Fruit fly (Drosophila melanogaster) whole organism, adult: ENCODE data around the gene Ccm3.

ENCODE experiments used
- CG11617 ChIP-seq: fragments of 200-800 bp; sonication (Bioruptor generic); optimal IDR thresholded peaks from 2 replicates; lab custom pipeline; 2017; ENCODE audit warnings: mild to moderate bottlenecking, missing biosample characterization, missing genetic modification reagents, missing genetic modification characterization
- CG12768 ChIP-seq: fragments of 200-800 bp; sonication (Bioruptor generic); optimal IDR thresholded peaks from 2 replicates; lab custom pipeline; 2017; ENCODE audit warnings: missing biosample characterization, missing genetic modification characterization, mild to moderate bottlenecking, moderate library complexity, missing genetic modification reagents
- CG14711 ChIP-seq: fragments of 200-800 bp; sonication (Bioruptor generic); optimal IDR thresholded peaks from 2 replicates; lab custom pipeline; 2018; ENCODE audit warnings: missing biosample characterization, mild to moderate bottlenecking, missing genetic modification characterization, moderate library complexity
- CG1620 ChIP-seq: fragments of 200-800 bp; sonication (Bioruptor generic); optimal IDR thresholded peaks from 2 replicates; lab custom pipeline; 2016; ENCODE audit warnings: missing biosample characterization, missing genetic modification characterization
- CG33017 ChIP-seq: fragments of 200-800 bp; sonication (Bioruptor generic); optimal IDR thresholded peaks from 2 replicates; lab custom pipeline; 2018; ENCODE audit warnings: missing biosample characterization, mild to moderate bottlenecking, missing genetic modification characterization, moderate library complexity
- CG5204 ChIP-seq: fragments of 200-800 bp; sonication (Bioruptor generic); optimal IDR thresholded peaks from 2 replicates; lab custom pipeline; 2016; ENCODE audit warnings: missing biosample characterization, missing genetic modification characterization
- CG7045 ChIP-seq: fragments of 200-800 bp; sonication (Bioruptor generic); optimal IDR thresholded peaks from 2 replicates; lab custom pipeline; 2017; ENCODE audit warnings: missing biosample characterization, mild to moderate bottlenecking, missing genetic modification characterization
- CG7101 ChIP-seq: fragments of 200-800 bp; sonication (Bioruptor generic); optimal IDR thresholded peaks from 2 replicates; lab custom pipeline; 2018; ENCODE audit warnings: missing biosample characterization, mild to moderate bottlenecking, missing genetic modification characterization, moderate library complexity
- Clk ChIP-seq: fragments of 200-800 bp; sonication (Bioruptor generic); optimal IDR thresholded peaks from 2 replicates; lab custom pipeline; 2017; ENCODE audit warnings: missing biosample characterization, missing genetic modification characterization
- Crg-1 ChIP-seq: fragments of 200-800 bp; sonication (Bioruptor generic); optimal IDR thresholded peaks from 2 replicates; lab custom pipeline; 2016; ENCODE audit warnings: missing biosample characterization, missing genetic modification characterization
- Hr96 ChIP-seq: fragments of 200-800 bp; sonication (Bioruptor generic); optimal IDR thresholded peaks from 2 replicates; lab custom pipeline; 2016; ENCODE audit warnings: missing biosample characterization, missing genetic modification characterization
- Mnt ChIP-seq: fragments of 200-800 bp; sonication (Bioruptor generic); optimal IDR thresholded peaks from 2 replicates; lab custom pipeline; 2016; ENCODE audit warnings: missing biosample characterization, mild to moderate bottlenecking, missing genetic modification characterization
- bab1 ChIP-seq: fragments of 200-800 bp; sonication (Bioruptor generic); optimal IDR thresholded peaks from 3 replicates; lab custom pipeline; 2019; ENCODE audit warnings: missing biosample characterization, mild to moderate bottlenecking, missing genetic modification characterization, moderate library complexity
- cic ChIP-seq: fragments of 200-800 bp; sonication (Bioruptor generic); optimal IDR thresholded peaks from 2 replicates; lab custom pipeline; 2017; ENCODE audit warnings: missing biosample characterization, mild to moderate bottlenecking, missing genetic modification characterization, moderate library complexity
- cnc ChIP-seq, 2 experiments: fragments of >200 bp; optimal IDR thresholded peaks; 2 replicates each; lab custom pipeline; 2017
- kay ChIP-seq: fragments of 200-800 bp; sonication (Bioruptor generic); peaks from one replicate; lab custom pipeline; 2016; ENCODE audit warnings: missing biosample characterization, missing genetic modification characterization, borderline replicate concordance
- ovo ChIP-seq: fragments of 200-800 bp; sonication (Bioruptor generic); optimal IDR thresholded peaks from 2 replicates; lab custom pipeline; 2016; ENCODE audit warnings: missing biosample characterization, missing genetic modification characterization
- pad ChIP-seq: fragments of 200-800 bp; sonication (Bioruptor generic); optimal IDR thresholded peaks from 3 replicates; lab custom pipeline; 2017; ENCODE audit warnings: missing biosample characterization, missing genetic modification characterization, mild to moderate bottlenecking, moderate library complexity, missing genetic modification reagents
- tj ChIP-seq: fragments of 200-800 bp; sonication (Bioruptor generic); optimal IDR thresholded peaks from 3 replicates; lab custom pipeline; 2017; ENCODE audit warnings: missing biosample characterization, mild to moderate bottlenecking, missing genetic modification characterization, moderate library complexity
- toe ChIP-seq: fragments of 200-800 bp; sonication (Bioruptor generic); optimal IDR thresholded peaks from 2 replicates; lab custom pipeline; 2016; ENCODE audit warnings: missing biosample characterization, missing genetic modification characterization

Gene Ccm3

DNA sequence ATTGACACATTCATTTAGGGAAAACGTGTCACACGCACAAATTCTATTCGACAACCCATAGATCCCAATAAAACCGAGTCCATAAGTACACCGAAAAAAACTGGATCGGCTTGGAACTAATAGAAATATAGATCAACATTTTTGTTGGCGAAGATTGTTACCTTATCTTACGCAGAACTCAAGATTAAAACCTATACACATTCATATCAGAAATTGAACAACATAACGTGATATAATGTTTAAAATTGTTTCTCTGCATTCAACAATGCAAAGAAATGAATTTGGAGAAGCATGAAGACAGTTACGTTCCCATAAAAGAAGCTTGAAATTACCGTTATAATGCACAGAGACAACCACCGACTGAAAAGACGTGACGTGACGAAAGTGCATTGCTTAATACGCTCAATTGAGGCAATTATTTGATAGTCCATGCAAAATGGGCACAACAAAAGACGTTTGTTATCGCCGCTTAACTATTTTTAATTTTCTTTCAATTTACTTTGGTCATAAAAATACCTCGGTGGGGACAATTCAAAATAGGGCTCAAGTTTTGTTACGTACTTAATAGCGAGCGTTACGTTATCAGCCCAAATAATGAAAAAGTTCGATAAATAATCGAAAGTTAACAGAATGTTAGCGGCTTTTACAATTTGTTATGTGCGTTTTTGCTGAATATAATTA is 31.6 kb upstream of the Ccm3 start, which contains the start of gene SerRS-m:
SerRS-m (plus strand) TSS at position 616 of the 681 bp plus-strand sequence.
- TF ChIP-seq CG1620 (GFP tag; lab: Kevin White, UChicago), result no peak
- no peak for TF ChIP-seq CG7045 (GFP tag; lab: Kevin White, UChicago)
- TF ChIP-seq ovo (GFP tag; lab: Kevin White, UChicago), result peak; percentile 43
- peak; percentile 1 for TF ChIP-seq CG11617 (GFP tag; lab: Kevin White, UChicago)
- TF ChIP-seq tj (GFP tag; lab: Kevin White, UChicago), result no peak
- TF ChIP-seq CG33017 (tag; lab: Kevin White, UChicago), result no peak
- TF ChIP-seq Mnt (GFP tag; lab: Kevin White, UChicago), result no peak
- no peak for TF ChIP-seq toe
- TF ChIP-seq bab1 (GFP tag; lab: Kevin White, UChicago), result peak; percentile 5
- no peak for TF ChIP-seq Clk (GFP tag; lab: Kevin White, UChicago)
- TF ChIP-seq pad (GFP tag; lab: Kevin White, UChicago), result no peak

DNA sequence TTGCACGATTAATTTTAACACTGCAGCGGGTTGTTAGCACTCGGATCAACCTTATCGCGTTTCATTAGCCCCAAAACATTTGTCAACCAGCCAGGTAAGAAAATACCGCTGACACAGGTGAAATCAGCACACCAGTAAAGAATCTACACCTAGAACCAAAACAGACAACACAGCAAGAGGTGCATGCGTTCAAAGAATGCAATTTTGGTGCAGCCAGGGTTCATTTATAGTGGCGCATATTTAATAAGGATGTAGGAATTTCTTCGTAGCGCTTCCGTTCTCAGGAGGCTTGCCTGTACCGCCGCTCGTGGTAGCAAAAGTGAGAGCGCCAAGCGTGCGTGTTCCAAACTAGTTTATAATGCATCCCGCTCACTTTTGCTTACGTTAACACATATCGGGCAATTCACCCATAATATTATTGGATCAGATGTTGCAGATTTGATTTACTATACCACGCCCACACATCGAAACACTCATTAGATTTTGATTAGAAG is 29.3 kb upstream of the Ccm3 start:
- TF ChIP-seq CG12768 (GFP tag; lab: Kevin White, UChicago), result peak; percentile 0
- no peak for TF ChIP-seq cic
- no peak for TF ChIP-seq CG33017 (tag; lab: Kevin White, UChicago)
- peak; percentile 94 for TF ChIP-seq tj (GFP tag; lab: Kevin White, UChicago)
- TF ChIP-seq CG7045 (GFP tag; lab: Kevin White, UChicago), result peak; percentile 3
- TF ChIP-seq kay (GFP tag; lab: Kevin White, UChicago), result no peak
- no peak for TF ChIP-seq ovo (GFP tag; lab: Kevin White, UChicago)

DNA sequence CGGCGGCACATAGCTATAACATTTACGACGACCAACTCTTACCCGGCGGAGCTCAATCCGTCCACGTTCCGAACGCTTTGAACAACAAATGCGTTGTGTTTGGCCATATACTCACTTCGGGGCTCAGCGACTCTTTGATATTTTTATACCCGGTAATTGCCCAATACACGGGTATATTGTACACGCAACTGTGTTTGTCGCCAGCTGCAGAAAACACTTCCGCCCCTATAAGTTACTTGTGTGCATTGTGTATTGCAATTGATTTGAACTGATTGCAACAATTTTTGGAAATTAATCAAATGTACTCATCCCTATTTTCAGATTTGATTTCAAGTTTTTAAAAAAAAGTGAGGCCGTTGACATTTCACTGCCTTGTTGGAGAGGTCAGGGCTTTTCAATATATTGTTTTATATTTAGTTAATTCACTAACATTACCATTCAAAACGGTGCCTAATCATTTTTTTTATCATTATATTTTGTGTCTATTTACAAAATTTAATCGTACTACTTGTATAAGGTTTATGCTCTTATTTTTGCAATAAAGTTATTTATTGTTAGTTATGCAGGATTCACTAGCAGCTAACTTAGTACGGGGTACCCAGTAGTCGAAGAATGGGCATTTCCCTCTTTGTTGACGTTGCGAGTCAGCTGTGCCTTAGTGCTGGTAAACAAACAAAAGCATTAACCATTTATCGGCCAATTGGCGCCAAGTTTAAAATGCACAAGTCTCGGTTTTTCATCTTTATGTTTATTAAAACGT is 28.7 kb upstream of the Ccm3 start, which contains the start of gene Nagk:
Nagk (minus strand) TSS at position 331 of the 760 bp plus-strand sequence.
- TF ChIP-seq bab1 (GFP tag; lab: Kevin White, UChicago) (peak; percentile 1), toe (peak; percentile 90), CG11617 (GFP tag; lab: Kevin White, UChicago) (peak; percentile 86), Clk (GFP tag; lab: Kevin White, UChicago) (peak; percentile 51), CG7101 (tag; lab: Kevin White, UChicago) (peak; percentile 58), tj (GFP tag; lab: Kevin White, UChicago) (no peak), CG5204 (GFP tag; lab: Kevin White, UChicago) (no peak), Crg-1 (GFP tag; lab: Kevin White, UChicago) (peak; percentile 78), ovo (GFP tag; lab: Kevin White, UChicago) (peak; percentile 38), cic (peak; percentile 58), CG33017 (tag; lab: Kevin White, UChicago) (peak; percentile 24), Mnt (GFP tag; lab: Kevin White, UChicago) (peak; percentile 82), Hr96 (GFP tag; lab: Kevin White, UChicago) (no peak), CG7045 (GFP tag; lab: Kevin White, UChicago) (peak; percentile 67), pad (GFP tag; lab: Kevin White, UChicago) (peak; percentile 68), kay (GFP tag; lab: Kevin White, UChicago) (no peak), CG12768 (GFP tag; lab: Kevin White, UChicago) (peak; percentile 35), CG14711 (tag; lab: Kevin White, UChicago) (peak; percentile 44), CG1620 (GFP tag; lab: Kevin White, UChicago) (peak; percentile 64), cnc (optimal IDR thresholded peaks at IDR 0.05; lab: Kevin White, UChicago) (no peak)

DNA sequence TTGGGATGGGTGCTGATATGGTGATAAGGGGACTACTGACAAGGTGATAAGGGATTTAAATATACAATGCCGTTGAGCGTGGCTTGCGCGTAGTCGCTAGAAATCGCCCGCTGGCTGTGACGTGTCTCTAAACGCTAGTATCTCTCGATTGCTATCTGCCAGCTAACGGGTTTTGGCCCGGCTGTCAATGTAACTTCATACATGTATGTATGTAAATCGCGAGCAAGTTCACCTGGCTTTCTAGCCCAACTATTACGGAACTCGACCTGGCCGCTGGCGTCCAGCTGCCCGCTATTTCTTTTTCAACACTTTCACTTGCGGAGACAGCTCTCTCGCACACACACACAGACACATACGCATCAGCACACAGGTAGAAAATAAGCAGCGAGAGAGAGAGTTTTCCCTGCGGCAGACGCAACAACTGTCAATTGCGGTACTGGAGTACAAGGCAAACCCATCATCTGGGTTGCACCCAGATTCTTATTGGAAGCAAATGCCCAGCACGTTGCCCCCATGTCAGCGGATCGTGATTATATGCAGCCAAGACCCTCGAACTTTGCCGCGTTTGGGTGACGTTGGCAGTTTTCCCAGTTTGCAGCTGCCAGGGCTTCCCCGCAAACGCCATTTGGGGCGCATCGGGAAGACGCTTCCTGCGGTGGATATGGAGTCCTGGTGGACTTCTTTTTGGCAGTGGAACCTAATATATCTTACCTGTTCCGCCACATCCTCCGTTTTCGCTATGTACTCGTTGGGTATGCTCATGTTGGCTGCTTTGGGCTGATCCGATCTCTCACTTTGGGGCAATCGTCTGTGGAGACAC is 26.3 kb upstream of the Ccm3 start:
- no peak for TF ChIP-seq CG7101 (tag; lab: Kevin White, UChicago)
- no peak for TF ChIP-seq CG12768 (GFP tag; lab: Kevin White, UChicago)
- no peak for TF ChIP-seq bab1 (GFP tag; lab: Kevin White, UChicago)
- TF ChIP-seq ovo (GFP tag; lab: Kevin White, UChicago), result peak; percentile 10
- peak; percentile 21 for TF ChIP-seq tj (GFP tag; lab: Kevin White, UChicago)
- no peak for TF ChIP-seq Crg-1 (GFP tag; lab: Kevin White, UChicago)
- TF ChIP-seq cnc (optimal IDR thresholded peaks at IDR 0.05; lab: Kevin White, UChicago), result peak; percentile 60 to 77

DNA sequence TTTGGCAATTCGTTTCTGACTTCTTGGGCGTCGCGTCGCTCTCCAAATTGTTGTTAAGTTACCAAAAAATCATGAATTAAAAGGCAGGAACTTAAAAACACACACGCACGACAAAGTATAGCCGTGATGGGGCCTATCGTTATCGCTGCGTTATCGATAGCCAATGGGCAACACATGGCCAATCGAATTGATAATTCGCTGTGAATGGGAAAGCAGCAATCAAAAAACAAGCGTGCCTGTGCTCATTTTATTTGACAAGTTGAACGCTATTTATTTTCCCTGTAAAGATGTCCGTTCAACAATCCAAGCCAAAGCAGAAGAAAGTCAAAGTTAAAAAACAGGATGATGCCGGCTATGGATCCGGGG is 25.8 kb upstream of the Ccm3 start, which contains the start of the genes Surf4 and CG31301:
Surf4 (minus strand) TSS at position 159 of the 366 bp plus-strand sequence.
CG31301 (plus strand) TSS at position 188 of the 366 bp plus-strand sequence.
- no peak for TF ChIP-seq cnc (optimal IDR thresholded peaks at IDR 0.05; lab: Kevin White, UChicago)
- TF ChIP-seq Mnt (GFP tag; lab: Kevin White, UChicago), result peak; percentile 84
- peak; percentile 41 for TF ChIP-seq bab1 (GFP tag; lab: Kevin White, UChicago)
